Fruit fly (Drosophila melanogaster) whole organism, embryonic: ENCODE data around the gene Eip93F.

Source experiments
- Ada2b ChIP-seq: fragments of 200-800 bp; sonication (Bioruptor generic); IDR thresholded peaks from 2 replicates; pipeline ENCODE4 v1.3.6; 2022; ENCODE audit warnings: missing biosample characterization, missing genetic modification characterization
- B-H2 ChIP-seq: fragments of 200-800 bp; sonication (Bioruptor generic); optimal IDR thresholded peaks from 2 replicates; lab custom pipeline; 2018; ENCODE audit warnings: missing biosample characterization, mild to moderate bottlenecking, missing genetic modification characterization
- CG10267 ChIP-seq: fragments of 200-800 bp; sonication (Bioruptor generic); optimal IDR thresholded peaks from 2 replicates; lab custom pipeline; 2018; ENCODE audit warnings: missing biosample characterization, mild to moderate bottlenecking, missing genetic modification characterization, moderate library complexity
- CG10366 ChIP-seq: fragments of 200-800 bp; sonication (Bioruptor generic); IDR thresholded peaks from 2 replicates; pipeline ENCODE4 v1.3.6; 2022; ENCODE audit warnings: missing biosample characterization, missing genetic modification characterization
- CG12155 ChIP-seq: fragments of 200-800 bp; sonication (Bioruptor generic); optimal IDR thresholded peaks from 3 replicates; lab custom pipeline; 2016; ENCODE audit warnings: missing biosample characterization, missing genetic modification characterization
- CG1233 ChIP-seq: fragments of 200-800 bp; sonication (Bioruptor generic); optimal IDR thresholded peaks from 4 replicates; lab custom pipeline; 2018; ENCODE audit warnings: missing biosample characterization, mild to moderate bottlenecking, missing genetic modification characterization
- CG1603 ChIP-seq: fragments of 200-800 bp; sonication (Bioruptor generic); optimal IDR thresholded peaks from 2 replicates; lab custom pipeline; 2019; ENCODE audit warnings: missing biosample characterization, mild to moderate bottlenecking, missing genetic modification characterization, moderate library complexity
- CG17359 ChIP-seq: fragments of 200-800 bp; sonication (Bioruptor generic); optimal IDR thresholded peaks from 3 replicates; lab custom pipeline; 2018; ENCODE audit warnings: missing biosample characterization, mild to moderate bottlenecking, missing genetic modification characterization, moderate library complexity
- CG18262 ChIP-seq: fragments of 200-800 bp; optimal IDR thresholded peaks from 3 replicates; lab custom pipeline; 2019; ENCODE audit warnings: missing biosample characterization, mild to moderate bottlenecking, missing genetic modification characterization, moderate library complexity
- CG2678 ChIP-seq: fragments of 200-800 bp; sonication (Bioruptor generic); optimal IDR thresholded peaks from 3 replicates; lab custom pipeline; 2019; ENCODE audit warnings: missing biosample characterization, mild to moderate bottlenecking, missing genetic modification characterization, moderate library complexity
- CG3407 ChIP-seq: fragments of 200-800 bp; sonication (Bioruptor generic); optimal IDR thresholded peaks from 2 replicates; lab custom pipeline; 2018; ENCODE audit warnings: missing biosample characterization, mild to moderate bottlenecking, missing genetic modification characterization
- CG7556 ChIP-seq: fragments of 200-800 bp; sonication (Bioruptor generic); optimal IDR thresholded peaks from 2 replicates; lab custom pipeline; 2017; ENCODE audit warnings: missing biosample characterization, mild to moderate bottlenecking, missing genetic modification characterization
- CG7839 ChIP-seq: fragments of 200-800 bp; sonication (Bioruptor generic); optimal IDR thresholded peaks from 3 replicates; lab custom pipeline; 2018; ENCODE audit warnings: missing biosample characterization, mild to moderate bottlenecking, missing genetic modification characterization, moderate library complexity
- CG8388 ChIP-seq: fragments of 200-800 bp; sonication (Bioruptor generic); optimal IDR thresholded peaks from 2 replicates; lab custom pipeline; 2019; ENCODE audit warnings: missing biosample characterization, mild to moderate bottlenecking, missing genetic modification characterization, moderate library complexity
- H15 ChIP-seq: fragments of 200-800 bp; sonication (Bioruptor generic); IDR thresholded peaks from 3 replicates; pipeline ENCODE4 v1.3.6; 2022; ENCODE audit warnings: missing biosample characterization, missing genetic modification characterization
- HLHmδ ChIP-seq: fragments of 200-800 bp; sonication (Bioruptor generic); optimal IDR thresholded peaks from 2 replicates; lab custom pipeline; 2018; ENCODE audit warnings: missing biosample characterization, mild to moderate bottlenecking, missing genetic modification characterization, moderate library complexity
- Hr3 ChIP-seq: fragments of 200-800 bp; sonication (Bioruptor generic); optimal IDR thresholded peaks from 3 replicates; lab custom pipeline; 2016; ENCODE audit warnings: missing biosample characterization, missing genetic modification characterization
- MESR4 ChIP-seq: fragments of 200-800 bp; sonication (Bioruptor generic); optimal IDR thresholded peaks from 2 replicates; lab custom pipeline; 2018; ENCODE audit warnings: missing biosample characterization, mild to moderate bottlenecking, missing genetic modification characterization, moderate library complexity
- NFAT ChIP-seq: fragments of 200-800 bp; sonication (Bioruptor generic); IDR thresholded peaks from 2 replicates; pipeline ENCODE4 v1.3.6; 2022; ENCODE audit warnings: missing biosample characterization, missing genetic modification characterization
- Opbp ChIP-seq: fragments of 200-800 bp; sonication (Bioruptor generic); IDR thresholded peaks from 3 replicates; pipeline ENCODE4 v1.3.6; 2022; ENCODE audit warnings: missing biosample characterization, missing genetic modification characterization; ENCODE audit not compliant: partially characterized antibody
- Rfx ChIP-seq: fragments of 200-800 bp; sonication (Bioruptor generic); IDR thresholded peaks from 2 replicates; pipeline ENCODE4 v1.3.6; 2022; ENCODE audit warnings: missing biosample characterization, missing genetic modification characterization
- Side ChIP-seq: fragments of 200-800 bp; sonication (Bioruptor generic); optimal IDR thresholded peaks from 2 replicates; lab custom pipeline; 2016; ENCODE audit warnings: missing biosample characterization, missing genetic modification characterization
- Tbp ChIP-seq: fragments of >200 bp; optimal IDR thresholded peaks from 2 replicates; lab custom pipeline; 2018; ENCODE audit warnings: missing biosample characterization, missing genetic modification characterization
- Xbp1 ChIP-seq: fragments of 200-800 bp; sonication (Bioruptor generic); optimal IDR thresholded peaks from 3 replicates; lab custom pipeline; 2016; ENCODE audit warnings: missing biosample characterization, mild to moderate bottlenecking, missing genetic modification characterization
- Xrp1 ChIP-seq: fragments of 200-800 bp; sonication (Bioruptor generic); IDR thresholded peaks from 2 replicates; pipeline ENCODE4 v1.3.6; 2022; ENCODE audit warnings: missing biosample characterization, missing genetic modification characterization
- bbx ChIP-seq: fragments of 200-800 bp; sonication (Bioruptor generic); IDR thresholded peaks from 2 replicates; pipeline ENCODE4 v1.3.6; 2022; ENCODE audit warnings: missing biosample characterization, missing genetic modification characterization; ENCODE audit not compliant: partially characterized antibody
- br ChIP-seq: fragments of >200 bp; optimal IDR thresholded peaks from 2 replicates; lab custom pipeline; 2017
- chinmo ChIP-seq: fragments of 200-800 bp; sonication (Bioruptor generic); IDR thresholded peaks from 4 replicates; pipeline ENCODE4 v1.3.6; 2022; ENCODE audit warnings: missing biosample characterization, missing genetic modification characterization; ENCODE audit not compliant: partially characterized antibody
- dimm ChIP-seq: fragments of 200-800 bp; sonication (Bioruptor generic); IDR thresholded peaks from 2 replicates; pipeline ENCODE4 v1.3.6; 2022; ENCODE audit warnings: missing biosample characterization, missing genetic modification characterization
- dm ChIP-seq: fragments of 200-800 bp; sonication (Bioruptor generic); optimal IDR thresholded peaks from 3 replicates; lab custom pipeline; 2016; ENCODE audit warnings: missing biosample characterization, missing genetic modification characterization
- dpn ChIP-seq, 2 experiments: fragments of 200-800 bp; sonication (Bioruptor generic); optimal IDR thresholded peaks; 3 replicates each; lab custom pipeline; 2016; ENCODE audit warnings: missing biosample characterization in 2 of 2, missing genetic modification characterization in 2 of 2
- esg ChIP-seq: fragments of 200-800 bp; sonication (Bioruptor generic); conservative IDR thresholded peaks from 2 replicates; pipeline ENCODE4 v1.3.6; 2022; ENCODE audit warnings: missing biosample characterization, missing genetic modification characterization
- fru ChIP-seq: fragments of >200 bp; optimal IDR thresholded peaks from 2 replicates; lab custom pipeline; 2017
- gcm ChIP-seq: fragments of 200-800 bp; sonication (Bioruptor generic); optimal IDR thresholded peaks from 2 replicates; lab custom pipeline; 2019; ENCODE audit warnings: missing biosample characterization, mild to moderate bottlenecking, missing genetic modification characterization, moderate library complexity
- gro ChIP-seq: fragments of 200-800 bp; sonication (Bioruptor generic); optimal IDR thresholded peaks from 2 replicates; lab custom pipeline; 2016; ENCODE audit warnings: missing biosample characterization, missing genetic modification characterization
- her ChIP-seq: fragments of 200-800 bp; sonication (Bioruptor generic); optimal IDR thresholded peaks from 2 replicates; lab custom pipeline; 2016; ENCODE audit warnings: missing biosample characterization, missing genetic modification characterization
- lilli ChIP-seq: fragments of 200-800 bp; sonication (Bioruptor generic); optimal IDR thresholded peaks from 3 replicates; lab custom pipeline; 2016; ENCODE audit warnings: missing biosample characterization, missing genetic modification characterization
- nerfin-2 ChIP-seq: fragments of 200-800 bp; sonication (Bioruptor generic); IDR thresholded peaks from 2 replicates; pipeline ENCODE4 v1.3.6; 2022; ENCODE audit warnings: missing biosample characterization, missing genetic modification characterization; ENCODE audit not compliant: partially characterized antibody
- nom ChIP-seq: fragments of 200-800 bp; sonication (Bioruptor generic); optimal IDR thresholded peaks from 2 replicates; lab custom pipeline; 2017; ENCODE audit warnings: missing biosample characterization, missing genetic modification characterization, mild to moderate bottlenecking, moderate library complexity, missing genetic modification reagents
- oc ChIP-seq: fragments of 200-800 bp; sonication (Bioruptor generic); optimal IDR thresholded peaks from 2 replicates; lab custom pipeline; 2018; ENCODE audit warnings: missing biosample characterization, mild to moderate bottlenecking, missing genetic modification characterization, moderate library complexity
- odd ChIP-seq: fragments of 200-800 bp; sonication (Bioruptor generic); optimal IDR thresholded peaks from 2 replicates; lab custom pipeline; 2017; ENCODE audit warnings: missing biosample characterization, mild to moderate bottlenecking, missing genetic modification characterization
- pfk ChIP-seq: fragments of 200-800 bp; sonication (Bioruptor generic); optimal IDR thresholded peaks from 2 replicates; lab custom pipeline; 2018; ENCODE audit warnings: missing biosample characterization, mild to moderate bottlenecking, missing genetic modification characterization, moderate library complexity
- ranshi ChIP-seq: fragments of 200-800 bp; sonication (Bioruptor generic); IDR thresholded peaks from 2 replicates; pipeline ENCODE4 v1.3.6; 2022; ENCODE audit warnings: missing biosample characterization, missing genetic modification characterization
- row ChIP-seq: fragments of 200-800 bp; sonication (Bioruptor generic); IDR thresholded peaks from 3 replicates; pipeline ENCODE4 v1.3.6; 2022; ENCODE audit warnings: missing biosample characterization, missing genetic modification characterization
- slbo ChIP-seq: fragments of 200-800 bp; sonication (Bioruptor generic); IDR thresholded peaks from 2 replicates; pipeline ENCODE4 v1.3.6; 2022; ENCODE audit warnings: missing biosample characterization, missing genetic modification characterization
- stc ChIP-seq: fragments of 200-800 bp; sonication (Bioruptor generic); IDR thresholded peaks from 2 replicates; pipeline ENCODE4 v1.3.6; 2022; ENCODE audit warnings: missing biosample characterization, missing genetic modification characterization
- stwl ChIP-seq: fragments of 200-800 bp; sonication (Bioruptor generic); optimal IDR thresholded peaks from 3 replicates; lab custom pipeline; 2018; ENCODE audit warnings: missing biosample characterization, mild to moderate bottlenecking, missing genetic modification characterization, moderate library complexity
- trem ChIP-seq: fragments of 200-800 bp; optimal IDR thresholded peaks from 3 replicates; lab custom pipeline; 2019; ENCODE audit warnings: missing biosample characterization, mild to moderate bottlenecking, missing genetic modification characterization, moderate library complexity
- tx ChIP-seq: fragments of 200-800 bp; sonication (Bioruptor generic); optimal IDR thresholded peaks from 2 replicates; lab custom pipeline; 2016; ENCODE audit warnings: missing biosample characterization, missing genetic modification characterization
- vvl ChIP-seq: fragments of 200-800 bp; sonication (Bioruptor generic); IDR thresholded peaks from 2 replicates; pipeline ENCODE4 v1.3.6; 2022; ENCODE audit warnings: missing biosample characterization, missing genetic modification characterization
- zfh1 ChIP-seq: fragments of 200-800 bp; sonication (Bioruptor generic); IDR thresholded peaks from 3 replicates; pipeline ENCODE4 v1.3.6; 2022; ENCODE audit warnings: missing biosample characterization, missing genetic modification characterization

Eip93F gene

dm6 chr3R:22025320-22025719 is 76.4 kb downstream of the Eip93F start, which contains the start of gene CG6028 (continued):
- peak; percentile 2 for TF ChIP-seq trem (tag; lab: Kevin White, UChicago)
- TF ChIP-seq Xbp1 (GFP tag; lab: Kevin White, UChicago) = peak; percentile 23
- no peak for TF ChIP-seq H15 (GFP tag; lab: Robert Waterston, UW)
- TF ChIP-seq chinmo = no peak
- TF ChIP-seq CG2678 (tag; lab: Kevin White, UChicago) = peak; percentile 19
- TF ChIP-seq CG10366 (GFP tag; lab: Robert Waterston, UW) = no peak
- TF ChIP-seq odd (GFP tag; lab: Kevin White, UChicago) = no peak
- TF ChIP-seq lilli (GFP tag; lab: Kevin White, UChicago) = peak; percentile 53
- TF ChIP-seq gcm (GFP tag; lab: Kevin White, UChicago) = no peak
- peak; percentile 10 for TF ChIP-seq Side (GFP tag; lab: Kevin White, UChicago)
- peak; percentile 80 for TF ChIP-seq stwl (tag; lab: Kevin White, UChicago)
- TF ChIP-seq HLHmδ (GFP tag; lab: Kevin White, UChicago) = no peak
- no peak for TF ChIP-seq br (lab: Kevin White, UChicago)
- peak; percentile 33; the same call in 1 of the 2 replicates for TF ChIP-seq bbx (GFP tag; lab: Robert Waterston, UW)
- peak; percentile 66 for TF ChIP-seq vvl (GFP tag; lab: Robert Waterston, UW)
- TF ChIP-seq Ada2b (GFP tag; lab: Robert Waterston, UW) = 0 out of 2 replicates have a peak, but pooled peaks have one; percentile 7
- peak; percentile 43 for TF ChIP-seq gro (GFP tag; lab: Kevin White, UChicago)
- no peak for TF ChIP-seq ranshi (GFP tag; lab: Robert Waterston, UW)
- peak in 1 of 2 experiments; percentile 21 for TF ChIP-seq dpn (GFP tag; optimal IDR thresholded peaks at IDR 0.05; lab: Kevin White, UChicago)
- TF ChIP-seq dimm = no peak
- no peak for TF ChIP-seq fru (lab: Kevin White, UChicago)
- TF ChIP-seq Xrp1 (GFP tag; lab: Robert Waterston, UW) = peak; percentile 46
- TF ChIP-seq CG7839 (tag; lab: Kevin White, UChicago) = peak; percentile 27
- TF ChIP-seq tx (GFP tag; lab: Kevin White, UChicago) = no peak
- TF ChIP-seq CG1603 (tag; lab: Kevin White, UChicago) = peak; percentile 43
- TF ChIP-seq nom = peak; percentile 32
- TF ChIP-seq Hr3 (GFP tag; lab: Kevin White, UChicago) = peak; percentile 55
- TF ChIP-seq nerfin-2 (GFP tag; lab: Robert Waterston, UW) = no peak
- TF ChIP-seq dm (GFP tag; lab: Kevin White, UChicago) = no peak
- no peak for TF ChIP-seq Tbp (GFP tag; lab: Kevin White, UChicago)
- peak; percentile 4 for TF ChIP-seq CG1233 (GFP tag; lab: Kevin White, UChicago)
- TF ChIP-seq row = peak; percentile 68
- peak; percentile 9 for TF ChIP-seq her
- TF ChIP-seq slbo (GFP tag; lab: Robert Waterston, UW) = peak; percentile 61; the same call in 1 of the 2 replicates
- TF ChIP-seq zfh1 (GFP tag; lab: Robert Waterston, UW) = no peak; the same call in 2 of the 3 replicates
- TF ChIP-seq NFAT (GFP tag; lab: Robert Waterston, UW) = peak; percentile 62
- TF ChIP-seq MESR4 (GFP tag; lab: Kevin White, UChicago) = peak; percentile 41
- peak; percentile 24 for TF ChIP-seq CG12155 (GFP tag; lab: Kevin White, UChicago)
- TF ChIP-seq CG7556 (GFP tag; lab: Kevin White, UChicago) = peak; percentile 6
- peak; percentile 56 for TF ChIP-seq B-H2 (GFP tag; lab: Kevin White, UChicago)
- no peak for TF ChIP-seq oc
- peak; percentile 6 for TF ChIP-seq CG17359 (tag; lab: Kevin White, UChicago)
- TF ChIP-seq CG3407 = no peak
- TF ChIP-seq stc (GFP tag; lab: Robert Waterston, UW) = no peak
- TF ChIP-seq Rfx (GFP tag; lab: Robert Waterston, UW) = peak; percentile 68
- peak; percentile 85 for TF ChIP-seq CG10267 (tag; lab: Kevin White, UChicago)
- TF ChIP-seq esg (GFP tag; lab: Robert Waterston, UW) = no peak
- TF ChIP-seq pfk = no peak
- TF ChIP-seq CG18262 (tag; lab: Kevin White, UChicago) = peak; percentile 17
- TF ChIP-seq Opbp (GFP tag; lab: Robert Waterston, UW) = no peak
- TF ChIP-seq CG8388 (GFP tag; lab: Kevin White, UChicago) = no peak
